Fruit fly (Drosophila melanogaster) whole organism, embryonic: ENCODE measurements around the gene CG6709.
A peak's percentile ranks its signal among the peaks of the same experiment; 100 is the strongest.

ENCODE experiments used
- Aef1 ChIP-seq: fragments of 200-800 bp; sonication (Bioruptor generic); IDR thresholded peaks from 3 replicates; pipeline ENCODE4 v1.3.6; 2022; ENCODE audit warnings: missing biosample characterization, missing genetic modification characterization
- CG10366 ChIP-seq: fragments of 200-800 bp; sonication (Bioruptor generic); IDR thresholded peaks from 2 replicates; pipeline ENCODE4 v1.3.6; 2022; ENCODE audit warnings: missing biosample characterization, missing genetic modification characterization
- CG10654 ChIP-seq: fragments of 200-800 bp; sonication (Bioruptor generic); optimal IDR thresholded peaks from 2 replicates; lab custom pipeline; 2016; ENCODE audit warnings: missing biosample characterization, missing genetic modification characterization
- CG12659 ChIP-seq: fragments of 200-800 bp; sonication (Bioruptor generic); optimal IDR thresholded peaks from 3 replicates; lab custom pipeline; 2017; ENCODE audit warnings: mild to moderate bottlenecking, missing biosample characterization, missing genetic modification reagents, missing genetic modification characterization
- CG14441 ChIP-seq: fragments of 200-800 bp; sonication (Bioruptor generic); IDR thresholded peaks from 2 replicates; pipeline ENCODE4 v1.3.6; 2022; ENCODE audit warnings: missing biosample characterization, missing genetic modification characterization
- CG15011 ChIP-seq: fragments of 200-800 bp; sonication (Bioruptor generic); optimal IDR thresholded peaks from 3 replicates; lab custom pipeline; 2018; ENCODE audit warnings: missing biosample characterization, mild to moderate bottlenecking, missing genetic modification characterization
- CG1529 ChIP-seq: fragments of 200-800 bp; sonication (Bioruptor generic); optimal IDR thresholded peaks from 3 replicates; lab custom pipeline; 2018; ENCODE audit warnings: missing biosample characterization, missing genetic modification characterization
- CG17328 ChIP-seq: fragments of 200-800 bp; sonication (Bioruptor generic); IDR thresholded peaks from 2 replicates; pipeline ENCODE4 v1.3.6; 2022; ENCODE audit warnings: missing biosample characterization, missing genetic modification characterization
- CG17912 ChIP-seq: fragments of 200-800 bp; sonication (Bioruptor generic); optimal IDR thresholded peaks from 2 replicates; lab custom pipeline; 2018; ENCODE audit warnings: missing biosample characterization, mild to moderate bottlenecking, missing genetic modification characterization
- CG2120 ChIP-seq: fragments of 200-800 bp; sonication (Bioruptor generic); optimal IDR thresholded peaks from 3 replicates; lab custom pipeline; 2016; ENCODE audit warnings: missing biosample characterization, missing genetic modification characterization
- CG3281 ChIP-seq: fragments of 200-800 bp; sonication (Bioruptor generic); optimal IDR thresholded peaks from 3 replicates; lab custom pipeline; 2017; ENCODE audit warnings: missing biosample characterization, mild to moderate bottlenecking, missing genetic modification characterization
- CG43689 ChIP-seq: fragments of 200-800 bp; sonication (Bioruptor generic); IDR thresholded peaks from 2 replicates; pipeline ENCODE4 v1.3.6; 2022; ENCODE audit warnings: missing biosample characterization, missing genetic modification characterization
- CG5245 ChIP-seq: fragments of 200-800 bp; sonication (Bioruptor generic); optimal IDR thresholded peaks from 3 replicates; lab custom pipeline; 2016; ENCODE audit warnings: missing biosample characterization, missing genetic modification characterization
- CG7745 ChIP-seq: fragments of 200-800 bp; sonication (Bioruptor generic); optimal IDR thresholded peaks from 2 replicates; lab custom pipeline; 2018; ENCODE audit warnings: missing biosample characterization, mild to moderate bottlenecking, missing genetic modification characterization, moderate library complexity
- CG8388 ChIP-seq: fragments of 200-800 bp; sonication (Bioruptor generic); optimal IDR thresholded peaks from 2 replicates; lab custom pipeline; 2019; ENCODE audit warnings: missing biosample characterization, mild to moderate bottlenecking, missing genetic modification characterization, moderate library complexity
- CG8924 ChIP-seq: fragments of 200-800 bp; optimal IDR thresholded peaks from 3 replicates; lab custom pipeline; 2019; ENCODE audit warnings: missing biosample characterization, mild to moderate bottlenecking, missing genetic modification characterization, moderate library complexity
- CTCF ChIP-seq: fragments of 200-800 bp; sonication (Bioruptor generic); optimal IDR thresholded peaks from 2 replicates; lab custom pipeline; 2017; ENCODE audit warnings: missing biosample characterization, mild to moderate bottlenecking, missing genetic modification characterization, moderate library complexity
- Chrac-16 ChIP-seq: fragments of 200-800 bp; sonication (Bioruptor generic); optimal IDR thresholded peaks from 3 replicates; lab custom pipeline; 2016; ENCODE audit warnings: missing biosample characterization, missing genetic modification characterization
- Fer1 ChIP-seq: fragments of 200-800 bp; sonication (Bioruptor generic); optimal IDR thresholded peaks from 2 replicates; lab custom pipeline; 2017; ENCODE audit warnings: missing biosample characterization, mild to moderate bottlenecking, missing genetic modification characterization
- HLHmδ ChIP-seq: fragments of 200-800 bp; sonication (Bioruptor generic); optimal IDR thresholded peaks from 2 replicates; lab custom pipeline; 2018; ENCODE audit warnings: missing biosample characterization, mild to moderate bottlenecking, missing genetic modification characterization, moderate library complexity
- HmgD ChIP-seq: fragments of 200-800 bp; sonication (Bioruptor generic); optimal IDR thresholded peaks from 3 replicates; lab custom pipeline; 2016; ENCODE audit warnings: missing biosample characterization, missing genetic modification characterization
- HmgZ ChIP-seq: fragments of 200-800 bp; sonication (Bioruptor generic); optimal IDR thresholded peaks from 2 replicates; lab custom pipeline; 2018; ENCODE audit warnings: missing biosample characterization, mild to moderate bottlenecking, missing genetic modification characterization
- MTF-1 ChIP-seq: fragments of 200-800 bp; sonication (Bioruptor generic); optimal IDR thresholded peaks from 2 replicates; lab custom pipeline; 2018; ENCODE audit warnings: missing biosample characterization, mild to moderate bottlenecking, missing genetic modification characterization, borderline replicate concordance
- Ravus ChIP-seq: fragments of 200-800 bp; sonication (Bioruptor generic); IDR thresholded peaks from 2 replicates; pipeline ENCODE4 v1.3.6; 2022; ENCODE audit warnings: missing biosample characterization, missing genetic modification characterization
- Side ChIP-seq: fragments of 200-800 bp; sonication (Bioruptor generic); optimal IDR thresholded peaks from 2 replicates; lab custom pipeline; 2016; ENCODE audit warnings: missing biosample characterization, missing genetic modification characterization
- Sry-β ChIP-seq: fragments of 200-800 bp; sonication (Bioruptor generic); optimal IDR thresholded peaks from 2 replicates; lab custom pipeline; 2018; ENCODE audit warnings: missing biosample characterization, mild to moderate bottlenecking, missing genetic modification characterization, moderate library complexity
- Trl ChIP-seq, 3 experiments: fragments of >200 bp in 2 of 3; fragments of 200-800 bp in 1 of 3; sonication (Bioruptor generic) in 1 of 3; optimal IDR thresholded peaks; 2 replicates in 1 of 3; 3 replicates in 2 of 3; lab custom pipeline; 2016 to 2017; ENCODE audit warnings: missing biosample characterization in 1 of 3, missing genetic modification characterization in 1 of 3
- abd-A ChIP-seq: fragments of 200-800 bp; sonication (Bioruptor generic); optimal IDR thresholded peaks from 3 replicates; lab custom pipeline; 2019; ENCODE audit warnings: missing biosample characterization, mild to moderate bottlenecking, missing genetic modification characterization, moderate library complexity
- amos ChIP-seq: fragments of 200-800 bp; sonication (Bioruptor generic); IDR thresholded peaks from 2 replicates; pipeline ENCODE4 v1.3.6; 2022; ENCODE audit warnings: missing biosample characterization, missing genetic modification characterization; ENCODE audit not compliant: partially characterized antibody
- cad ChIP-seq: fragments of >200 bp; optimal IDR thresholded peaks from 2 replicates; lab custom pipeline; 2017; ENCODE audit warnings: missing biosample characterization, missing genetic modification characterization
- dmrt11E ChIP-seq: fragments of 200-800 bp; sonication (Bioruptor generic); optimal IDR thresholded peaks from 3 replicates; lab custom pipeline; 2018; ENCODE audit warnings: missing biosample characterization, mild to moderate bottlenecking, missing genetic modification characterization, moderate library complexity
- gfzf ChIP-seq: fragments of 200-800 bp; sonication (Bioruptor generic); optimal IDR thresholded peaks from 2 replicates; lab custom pipeline; 2016; ENCODE audit warnings: missing biosample characterization, mild to moderate bottlenecking, missing genetic modification characterization, moderate library complexity
- hkb ChIP-seq, 2 experiments: fragments of 200-800 bp in 1 of 2; fragments of >200 bp in 1 of 2; sonication (Bioruptor generic) in 1 of 2; IDR thresholded peaks in 1 of 2; optimal IDR thresholded peaks in 1 of 2; 2 replicates each; pipeline versions ENCODE4 v1.3.6 to Lab custom; 2017 to 2022; ENCODE audit warnings: missing biosample characterization in 1 of 2, missing genetic modification characterization in 1 of 2
- kay ChIP-seq: fragments of 200-800 bp; sonication (Bioruptor generic); optimal IDR thresholded peaks from 2 replicates; lab custom pipeline; 2016; ENCODE audit warnings: missing biosample characterization, missing genetic modification characterization
- maf-S ChIP-seq: fragments of 200-800 bp; sonication (Bioruptor generic); optimal IDR thresholded peaks from 2 replicates; lab custom pipeline; 2016; ENCODE audit warnings: missing biosample characterization, missing genetic modification characterization
- nau ChIP-seq: fragments of 200-800 bp; sonication (Bioruptor generic); optimal IDR thresholded peaks from 3 replicates; lab custom pipeline; 2017; ENCODE audit warnings: missing biosample characterization, mild to moderate bottlenecking, missing genetic modification characterization, missing genetic modification reagents
- oc ChIP-seq: fragments of 200-800 bp; sonication (Bioruptor generic); optimal IDR thresholded peaks from 2 replicates; lab custom pipeline; 2018; ENCODE audit warnings: missing biosample characterization, mild to moderate bottlenecking, missing genetic modification characterization, moderate library complexity
- repo ChIP-seq: fragments of 200-800 bp; sonication (Bioruptor generic); optimal IDR thresholded peaks from 2 replicates; lab custom pipeline; 2016; ENCODE audit warnings: missing biosample characterization, missing genetic modification characterization
- salm ChIP-seq: fragments of 200-800 bp; sonication (Bioruptor generic); optimal IDR thresholded peaks from 2 replicates; lab custom pipeline; 2018; ENCODE audit warnings: missing biosample characterization, mild to moderate bottlenecking, missing genetic modification characterization
- scrt ChIP-seq: fragments of 200-800 bp; sonication (Bioruptor generic); optimal IDR thresholded peaks from 2 replicates; lab custom pipeline; 2018; ENCODE audit warnings: missing biosample characterization, mild to moderate bottlenecking, missing genetic modification characterization, moderate library complexity
- sd ChIP-seq: fragments of 200-800 bp; sonication (Bioruptor generic); optimal IDR thresholded peaks from 3 replicates; lab custom pipeline; 2018; ENCODE audit warnings: missing biosample characterization, mild to moderate bottlenecking, missing genetic modification characterization, moderate library complexity
- shn ChIP-seq: fragments of 200-800 bp; sonication (Bioruptor generic); optimal IDR thresholded peaks from 3 replicates; lab custom pipeline; 2016; ENCODE audit warnings: missing biosample characterization, missing genetic modification characterization
- so ChIP-seq: fragments of 200-800 bp; sonication (Bioruptor generic); IDR thresholded peaks from 3 replicates; pipeline ENCODE4 v1.3.6; 2022; ENCODE audit warnings: missing biosample characterization, missing genetic modification characterization
- tgo ChIP-seq: fragments of 200-800 bp; sonication (Bioruptor generic); IDR thresholded peaks from 3 replicates; pipeline ENCODE4 v1.3.6; 2022; ENCODE audit warnings: missing biosample characterization, missing genetic modification characterization
- tin ChIP-seq: fragments of 200-800 bp; sonication (Bioruptor generic); optimal IDR thresholded peaks from 3 replicates; lab custom pipeline; 2016; ENCODE audit warnings: missing biosample characterization, missing genetic modification characterization
- unc-4 ChIP-seq: fragments of 200-800 bp; sonication (Bioruptor generic); IDR thresholded peaks from 2 replicates; pipeline ENCODE4 v1.3.6; 2022; ENCODE audit warnings: missing biosample characterization, missing genetic modification characterization; ENCODE audit not compliant: partially characterized antibody
- zen2 ChIP-seq: fragments of 200-800 bp; sonication (Bioruptor generic); IDR thresholded peaks from 3 replicates; pipeline ENCODE4 v1.3.6; 2022; ENCODE audit warnings: missing biosample characterization, missing genetic modification characterization; ENCODE audit not compliant: partially characterized antibody

Gene CG6709

DNA sequence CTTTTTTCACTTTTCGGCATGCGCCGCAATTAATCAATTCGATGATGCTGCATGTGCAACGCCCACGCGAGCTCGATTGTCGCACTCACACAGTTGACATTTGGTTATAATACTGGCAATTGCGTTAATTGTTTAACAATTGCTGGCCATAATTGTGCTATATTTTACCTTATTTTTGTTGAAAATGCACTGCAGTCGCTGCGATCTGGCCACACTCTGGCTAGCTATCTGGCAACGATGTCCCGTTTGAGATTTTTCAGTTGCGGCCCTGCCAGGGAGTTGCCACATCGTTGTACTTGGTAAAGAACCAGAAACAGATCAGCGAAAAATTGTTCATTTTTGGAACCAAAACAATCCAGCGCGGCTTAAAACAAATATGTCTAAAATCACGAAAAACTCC is 3.8 kb upstream of the CG6709 start, which contains the start of the genes CG6707 and CG46387 (continued):
- TF ChIP-seq CG8924 (tag; lab: Kevin White, UChicago), result peak; percentile 74
- TF ChIP-seq gfzf, result peak; percentile 68
- 0 out of 3 replicates have a peak, but pooled peaks have one; percentile 25 for TF ChIP-seq tgo (GFP tag; lab: Robert Waterston, UW)
- TF ChIP-seq unc-4 (GFP tag; lab: Robert Waterston, UW), result 0 out of 2 replicates have a peak, but pooled peaks have one; percentile 12
- no peak for TF ChIP-seq CTCF (GFP tag; lab: Kevin White, UChicago)

- TF ChIP-seq Chrac-16 (GFP tag; lab: Kevin White, UChicago) (no peak), CG10654 (no peak), hkb (optimal IDR thresholded peaks at IDR 0.05; lab: Kevin White, UChicago) (no peak), hkb (GFP tag; IDR thresholded peaks at IDR 0.05; lab: Robert Waterston, UW) (peak; percentile 33; the same call in 1 of the 2 replicates), CG10366 (GFP tag; lab: Robert Waterston, UW) (peak; percentile 28; the same call in 1 of the 2 replicates), cad (GFP tag; lab: Kevin White, UChicago) (no peak), Side (GFP tag; lab: Kevin White, UChicago) (no peak), CG8388 (no peak), dmrt11E (tag; lab: Kevin White, UChicago) (no peak), CG12659 (no peak), Trl (optimal IDR thresholded peaks at IDR 0.05; lab: Kevin White, UChicago) (no peak), Trl (GFP tag; optimal IDR thresholded peaks at IDR 0.05; lab: Kevin White, UChicago) (no peak), CG43689 (GFP tag; lab: Robert Waterston, UW) (no peak), abd-A (tag; lab: Kevin White, UChicago) (no peak), oc (no peak), Fer1 (no peak), repo (GFP tag; lab: Kevin White, UChicago) (no peak), nau (GFP tag; lab: Kevin White, UChicago) (no peak), kay (GFP tag; lab: Kevin White, UChicago) (peak; percentile 7), MTF-1 (GFP tag; lab: Kevin White, UChicago) (no peak), zen2 (no peak), CG17912 (no peak), CG14441 (GFP tag; lab: Robert Waterston, UW) (no peak), CG15011 (GFP tag; lab: Kevin White, UChicago) (no peak), tin (GFP tag; lab: Kevin White, UChicago) (no peak), so (no peak), CG1529 (GFP tag; lab: Kevin White, UChicago) (no peak), salm (tag; lab: Kevin White, UChicago) (no peak), amos (GFP tag; lab: Robert Waterston, UW) (no peak), Aef1 (GFP tag; lab: Robert Waterston, UW) (no peak), Ravus (GFP tag; lab: Robert Waterston, UW) (no peak), shn (GFP tag; lab: Kevin White, UChicago) (peak; percentile 27), maf-S (no peak), HmgD (GFP tag; lab: Kevin White, UChicago) (no peak), CG7745 (no peak), Sry-β (GFP tag; lab: Kevin White, UChicago) (no peak), gfzf (no peak), CG5245 (GFP tag; lab: Kevin White, UChicago) (no peak), unc-4 (GFP tag; lab: Robert Waterston, UW) (no peak), CG2120 (peak; percentile 27), HLHmδ (GFP tag; lab: Kevin White, UChicago) (no peak), HmgZ (tag; lab: Kevin White, UChicago) (no peak), CG17328 (0 out of 2 replicates have a peak, but pooled peaks have one; percentile 25), CG3281 (peak; percentile 14), scrt (GFP tag; lab: Kevin White, UChicago) (no peak), sd (tag; lab: Kevin White, UChicago) (peak; percentile 35)
These were observed 2.7 kb upstream of the CG6709 start for dm6 chr3L:9897164-9897783.
